Worm (Caenorhabditis elegans): ENCODE measurements around the gene mig-21.

ce11 chrIII:5832442-5832841 lies 45.7 kb downstream of the mig-21 start:
- TF ChIP-seq nhr-28 (tag; optimal IDR thresholded peaks at IDR 0.05), result no peak
- TF ChIP-seq drap-1 (GFP tag; optimal IDR thresholded peaks at IDR 0.05), result no peak
- TF ChIP-seq lin-13 (tag; optimal IDR thresholded peaks at IDR 0.05), result no peak
- TF ChIP-seq elt-3 (tag; optimal IDR thresholded peaks at IDR 0.05), result no peak
- no peak for TF ChIP-seq sptf-1 (tag; optimal IDR thresholded peaks at IDR 0.05)
- no peak for TF ChIP-seq snpc-4 (tag; optimal IDR thresholded peaks at IDR 0.05)
- no peak for TF ChIP-seq ceh-83 (GFP tag; optimal IDR thresholded peaks at IDR 0.05)
- no peak for TF ChIP-seq pha-4 (tag; optimal IDR thresholded peaks at IDR 0.05)
- no peak for TF ChIP-seq unc-39 (tag; optimal IDR thresholded peaks at IDR 0.05)
- TF ChIP-seq zip-8 (tag; optimal IDR thresholded peaks at IDR 0.05), result no peak
- TF ChIP-seq lin-32 (GFP tag; optimal IDR thresholded peaks at IDR 0.05), result no peak
- no peak for TF ChIP-seq elt-1 (tag; optimal IDR thresholded peaks at IDR 0.05; ENCODE audit: borderline replicate concordance, insufficient read depth)
- no peak for TF ChIP-seq nhr-12 (tag; optimal IDR thresholded peaks at IDR 0.05)
- no peak for TF ChIP-seq unc-62 (GFP tag; optimal IDR thresholded peaks at IDR 0.05)
